Fruit fly (Drosophila melanogaster): ENCODE measurements around the gene Uch-L5.

The Uch-L5 gene

dm6 chr3L:9429665-9430607 lies 46.8 kb downstream of the Uch-L5 start, which contains the start of the genes RpS17 and MTF-1 (continued):
- TF ChIP-seq Blimp-1 (GFP tag; optimal IDR thresholded peaks at IDR 0.05), result no peak
- TF ChIP-seq Side (GFP tag; optimal IDR thresholded peaks at IDR 0.05), result peak; percentile 59
- TF ChIP-seq chn (GFP tag; optimal IDR thresholded peaks at IDR 0.05), result no peak
- peak; percentile 16 for TF ChIP-seq CG9437 (GFP tag; optimal IDR thresholded peaks at IDR 0.05)
- TF ChIP-seq CG11696 (GFP tag; IDR thresholded peaks at IDR 0.05), result peak; percentile 9; the same call in 1 of the 2 replicates
- TF ChIP-seq CG17912 (GFP tag; optimal IDR thresholded peaks at IDR 0.05), result peak; percentile 78
- TF ChIP-seq ham (GFP tag; IDR thresholded peaks at IDR 0.05), result no peak
- no peak for TF ChIP-seq CG7963 (GFP tag; IDR thresholded peaks at IDR 0.05; ENCODE audit: partially characterized antibody)
- TF ChIP-seq sc (optimal IDR thresholded peaks at IDR 0.05), result no peak
- TF ChIP-seq sc (GFP tag; optimal IDR thresholded peaks at IDR 0.05), result peak; percentile 23
- TF ChIP-seq Sry-δ (GFP tag; optimal IDR thresholded peaks at IDR 0.05), result peak; percentile 28
- TF ChIP-seq CG1647 (GFP tag; optimal IDR thresholded peaks at IDR 0.05), result no peak
- peak; percentile 44 for TF ChIP-seq phol (tag; optimal IDR thresholded peaks at IDR 0.05)
- TF ChIP-seq Hr3 (GFP tag; optimal IDR thresholded peaks at IDR 0.05), result peak; percentile 17
- TF ChIP-seq Jarid2 (GFP tag; optimal IDR thresholded peaks at IDR 0.05), result peak; percentile 70
- TF ChIP-seq Lim3 (GFP tag; IDR thresholded peaks at IDR 0.05), result no peak
- peak; percentile 42; the same call in 2 of the 3 replicates for TF ChIP-seq CG14050 (GFP tag; IDR thresholded peaks at IDR 0.05)
- TF ChIP-seq CG8290 (GFP tag; optimal IDR thresholded peaks at IDR 0.05), result peak; percentile 0
- peak in 1 of 2 experiments; percentile 53 for TF ChIP-seq CG8290 (tag; optimal IDR thresholded peaks at IDR 0.05)
- no peak for TF ChIP-seq CG15479 (GFP tag; optimal IDR thresholded peaks at IDR 0.05)
- no peak for TF ChIP-seq usp (GFP tag; optimal IDR thresholded peaks at IDR 0.05)
- TF ChIP-seq CG12219 (GFP tag; optimal IDR thresholded peaks at IDR 0.05), result peak; percentile 45
- no peak; the same call in 1 of the 2 replicates for TF ChIP-seq Scr (GFP tag; IDR thresholded peaks at IDR 0.05; ENCODE audit: partially characterized antibody)
- TF ChIP-seq hb (GFP tag; IDR thresholded peaks at IDR 0.05; ENCODE audit: partially characterized antibody), result no peak
- TF ChIP-seq Hr51 (GFP tag; optimal IDR thresholded peaks at IDR 0.05), result no peak
- TF ChIP-seq CG15011 (GFP tag; optimal IDR thresholded peaks at IDR 0.05), result peak; percentile 41
- TF ChIP-seq CG3281 (GFP tag; optimal IDR thresholded peaks at IDR 0.05), result peak; percentile 67
- TF ChIP-seq cad (GFP tag; optimal IDR thresholded peaks at IDR 0.05), result no peak
- TF ChIP-seq CG11560 (tag; IDR thresholded peaks at IDR 0.05), result no peak
- TF ChIP-seq CG12071 (GFP tag; optimal IDR thresholded peaks at IDR 0.05), result peak; percentile 60
- TF ChIP-seq Bteb2 (GFP tag; optimal IDR thresholded peaks at IDR 0.05), result no peak
- TF ChIP-seq Elba2 (GFP tag; optimal IDR thresholded peaks at IDR 0.05), result no peak
- peak; percentile 39 for TF ChIP-seq CG33557 (GFP tag; optimal IDR thresholded peaks at IDR 0.05)
- peak; percentile 85 for TF ChIP-seq Ets65A (GFP tag)
- TF ChIP-seq Ets97D (GFP tag; optimal IDR thresholded peaks at IDR 0.05), result peak; percentile 98
- no peak for TF ChIP-seq h (optimal IDR thresholded peaks at IDR 0.05)
- TF ChIP-seq Ada2b (GFP tag; IDR thresholded peaks at IDR 0.05), result no peak
- TF ChIP-seq stc (GFP tag; IDR thresholded peaks at IDR 0.05), result peak; percentile 10; the same call in 1 of the 2 replicates
- TF ChIP-seq chm (GFP tag; IDR thresholded peaks at IDR 0.05), result peak; percentile 80
- peak; percentile 16 for TF ChIP-seq CG8924 (tag; optimal IDR thresholded peaks at IDR 0.05)
- TF ChIP-seq sim (GFP tag; IDR thresholded peaks at IDR 0.05), result 0 out of 2 replicates have a peak, but pooled peaks have one; percentile 16
- TF ChIP-seq amos (GFP tag; IDR thresholded peaks at IDR 0.05; ENCODE audit: partially characterized antibody), result no peak; the same call in 1 of the 2 replicates
- peak; percentile 7 for TF ChIP-seq CG18011 (GFP tag; optimal IDR thresholded peaks at IDR 0.05)
- no peak for TF ChIP-seq CG17186 (GFP tag; optimal IDR thresholded peaks at IDR 0.05)
- no peak for TF ChIP-seq CG9215 (GFP tag; IDR thresholded peaks at IDR 0.05)
- TF ChIP-seq row (GFP tag; IDR thresholded peaks at IDR 0.05), result peak; percentile 10; the same call in 1 of the 3 replicates
- TF ChIP-seq CG10565 (GFP tag; optimal IDR thresholded peaks at IDR 0.05), result no peak
- TF ChIP-seq HmgZ (tag; optimal IDR thresholded peaks at IDR 0.05), result peak; percentile 48
- peak; percentile 22 for TF ChIP-seq CG10543 (GFP tag; optimal IDR thresholded peaks at IDR 0.05)
